Worm (Caenorhabditis elegans) whole organism, early embryonic: Measurements from ENCODE around the gene srg-4.

Experiments used
- B0310.2 ChIP-seq: sonication (generic microtip); optimal IDR thresholded peaks from 2 replicates; lab custom pipeline; 2016; ENCODE audit warnings: mild to moderate bottlenecking, missing genetic modification characterization, missing compliant biosample characterization
- F13C5.2 ChIP-seq: sonication (generic microtip); optimal IDR thresholded peaks from 2 replicates; lab custom pipeline; 2017; ENCODE audit warnings: mild to moderate bottlenecking, missing genetic modification characterization, inconsistent platforms, missing compliant biosample characterization
- aly-1 ChIP-seq: sonication (generic microtip); optimal IDR thresholded peaks from 2 replicates; lab custom pipeline; 2016; ENCODE audit warnings: missing genetic modification characterization, missing compliant biosample characterization
- ama-1 ChIP-seq: fragments of 150-350 bp; optimal IDR thresholded peaks from 2 replicates; lab custom pipeline; 2014
- ceh-13 ChIP-seq: fragments of 200-800 bp; sonication (Bioruptor generic); optimal IDR thresholded peaks from 2 replicates; lab custom pipeline; 2018; ENCODE audit warnings: mild to moderate bottlenecking, missing genetic modification characterization, missing compliant biosample characterization
- ceh-36 ChIP-seq: sonication (generic microtip); optimal IDR thresholded peaks from 2 replicates; lab custom pipeline; 2016; ENCODE audit warnings: missing genetic modification characterization, inconsistent platforms, missing compliant biosample characterization
- ets-7 ChIP-seq: sonication (generic microtip); optimal IDR thresholded peaks from 2 replicates; lab custom pipeline; 2016; ENCODE audit warnings: missing genotype, missing genetic modification characterization, missing compliant biosample characterization
- flt-1 ChIP-seq: fragments of 200-800 bp; sonication (Bioruptor generic); IDR thresholded peaks from 2 replicates; pipeline ENCODE4 v1.3.6; 2022; ENCODE audit warnings: missing genetic modification characterization, missing compliant biosample characterization
- hmbx-1 ChIP-seq: sonication (generic microtip); optimal IDR thresholded peaks from 2 replicates; lab custom pipeline; 2016; ENCODE audit warnings: mild to moderate bottlenecking, missing genetic modification characterization, missing compliant biosample characterization
- hmg-4 ChIP-seq: fragments of 200-800 bp; sonication (Bioruptor generic); optimal IDR thresholded peaks from 2 replicates; lab custom pipeline; 2018; ENCODE audit warnings: mild to moderate bottlenecking, missing genetic modification characterization, missing compliant biosample characterization
- hnd-1 ChIP-seq: sonication (generic microtip); optimal IDR thresholded peaks from 2 replicates; lab custom pipeline; 2016; ENCODE audit warnings: missing genetic modification characterization, missing compliant biosample characterization
- scrt-1 ChIP-seq: fragments of 200-800 bp; sonication (Bioruptor generic); IDR thresholded peaks from 2 replicates; pipeline ENCODE4 v1.3.6; 2022; ENCODE audit warnings: missing genetic modification characterization, missing compliant biosample characterization
- tbx-11 ChIP-seq: fragments of 200-800 bp; sonication (Bioruptor generic); IDR thresholded peaks from 2 replicates; pipeline ENCODE4 v1.3.6; 2022; ENCODE audit warnings: missing genetic modification characterization, missing compliant biosample characterization
- tbx-37 ChIP-seq: fragments of 200-800 bp; sonication (Bioruptor generic); conservative IDR thresholded peaks from 2 replicates; pipeline ENCODE4 v1.3.6; 2022; ENCODE audit warnings: missing genetic modification reagents, missing genetic modification characterization, missing compliant biosample characterization

DNA sequence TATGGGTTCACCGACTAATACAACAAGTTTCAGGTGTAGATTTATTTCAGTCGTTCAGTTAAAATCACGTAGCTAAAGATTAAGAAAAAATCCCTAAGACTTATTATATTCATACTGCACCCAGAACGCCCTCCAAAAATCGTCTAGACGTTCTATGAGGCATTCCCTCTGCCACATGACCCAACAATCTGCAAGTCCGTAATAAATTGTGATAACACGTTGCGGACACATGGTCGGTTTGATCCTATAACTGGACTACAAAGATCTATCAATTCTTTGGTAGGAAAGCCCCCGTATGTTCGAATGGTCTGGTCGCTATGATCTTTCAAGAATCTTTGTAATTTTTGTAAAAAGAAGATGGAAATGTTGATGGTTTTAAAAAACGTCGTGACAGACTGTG, 45.9 kb downstream of the srg-4 start:
- TF ChIP-seq ceh-13 (GFP tag; lab: Kevin White, UChicago) (no peak), B0310.2 (tag; lab: Kevin White, UChicago) (no peak), ama-1 (lab: Kevin White, UChicago) (no peak), scrt-1 (GFP tag; lab: Robert Waterston, UW) (no peak), F13C5.2 (no peak), aly-1 (tag; lab: Kevin White, UChicago) (no peak), hmbx-1 (no peak), hmg-4 (GFP tag; lab: Kevin White, UChicago) (no peak), flt-1 (GFP tag; lab: Robert Waterston, UW) (no peak), hnd-1 (tag; lab: Kevin White, UChicago) (no peak), ets-7 (tag; lab: Kevin White, UChicago) (no peak), ceh-36 (tag; lab: Kevin White, UChicago) (no peak), tbx-37 (GFP tag; lab: Robert Waterston, UW) (no peak), tbx-11 (GFP tag; lab: Robert Waterston, UW) (no peak)
